Worm (Caenorhabditis elegans): ENCODE measurements around the gene glod-4.

glod-4 gene

DNA sequence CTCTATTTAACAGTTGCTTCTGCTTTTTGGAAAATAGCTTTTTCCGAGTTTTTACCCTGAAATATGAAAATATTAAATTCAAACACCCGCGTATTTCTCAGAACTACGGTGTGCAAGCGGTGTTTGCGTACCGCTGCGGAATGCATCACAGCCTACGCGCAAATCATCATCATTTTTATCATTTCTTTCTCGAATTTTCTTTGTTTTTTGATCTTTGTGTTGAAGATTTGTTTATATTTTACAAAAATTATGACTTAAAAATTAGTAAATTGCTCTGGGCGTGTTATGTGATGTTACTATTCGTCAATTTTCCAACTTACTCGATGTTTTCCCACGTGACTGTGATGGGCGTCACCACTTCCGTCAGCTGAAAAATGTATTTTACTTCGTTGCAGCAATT is 2.5 kb upstream of the glod-4 start (continued):
- no peak for TF ChIP-seq lir-3 (tag; optimal IDR thresholded peaks at IDR 0.05)
- no peak for TF ChIP-seq pqm-1 (tag; optimal IDR thresholded peaks at IDR 0.05)
- no peak for TF ChIP-seq spr-3 (GFP tag; optimal IDR thresholded peaks at IDR 0.05)
- TF ChIP-seq F44E2.7 (GFP tag; IDR thresholded peaks at IDR 0.05) = no peak
- no peak for TF ChIP-seq dve-1 (tag; optimal IDR thresholded peaks at IDR 0.05; ENCODE audit: insufficient read depth)
- TF ChIP-seq nhr-76 (tag; optimal IDR thresholded peaks at IDR 0.05) = no peak
- TF ChIP-seq hmg-1.1 (GFP tag; IDR thresholded peaks at IDR 0.05) = peak; percentile 51; the same call in 1 of the 2 replicates

DNA sequence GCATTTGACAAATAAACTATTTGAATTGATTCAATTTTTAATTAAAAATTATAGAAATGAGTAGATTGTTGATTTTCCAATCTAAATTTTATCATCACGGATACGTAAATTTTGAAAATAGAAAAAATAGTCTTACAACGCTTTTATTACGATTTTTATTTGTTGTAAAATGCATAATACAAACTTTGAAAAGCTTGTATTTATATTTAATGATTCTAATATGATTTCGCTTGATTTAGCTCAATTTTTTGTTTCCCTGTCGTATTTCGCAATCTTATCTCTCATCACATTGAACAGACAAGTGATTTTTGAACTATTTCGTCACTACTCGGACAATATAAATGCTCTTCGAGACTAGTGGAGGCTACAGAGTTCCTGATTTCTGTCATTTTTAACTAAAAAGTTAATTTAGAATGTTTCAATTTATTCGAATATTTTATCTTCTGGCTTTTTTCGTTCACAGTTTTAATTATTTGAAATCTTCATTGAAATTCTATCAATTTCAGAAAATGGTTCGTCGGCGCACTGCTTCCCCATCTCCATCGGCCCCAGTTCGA is 1.8 kb upstream of the glod-4 start, which contains the start of the genes wht-3 and har-1:
TSS of gene wht-3 (minus strand) at position 51 of the 557 bp plus-strand sequence.
TSS of gene har-1 (plus strand) at position 507 of the 557 bp plus-strand sequence.
- TF ChIP-seq lsy-2 (tag; optimal IDR thresholded peaks at IDR 0.05) (peak in 1 of 2 experiments; percentile 57), nhr-10 (tag; optimal IDR thresholded peaks at IDR 0.05) (no peak), lin-38 (GFP tag; IDR thresholded peaks at IDR 0.05) (no peak), nhr-28 (tag; optimal IDR thresholded peaks at IDR 0.05) (peak; percentile 38), cey-2 (tag; optimal IDR thresholded peaks at IDR 0.05; ENCODE audit: borderline replicate concordance, insufficient read depth) (no peak), dve-1 (tag; optimal IDR thresholded peaks at IDR 0.05; ENCODE audit: insufficient read depth) (peak; percentile 27), mep-1 (tag; optimal IDR thresholded peaks at IDR 0.05) (peak; percentile 4), F49E8.2 (tag; optimal IDR thresholded peaks at IDR 0.05; ENCODE audit: borderline replicate concordance) (peak; percentile 27), nhr-11 (tag; optimal IDR thresholded peaks at IDR 0.05) (peak; percentile 52), T20F7.1 (GFP tag; optimal IDR thresholded peaks at IDR 0.05) (peak; percentile 51), ceh-62 (tag; optimal IDR thresholded peaks at IDR 0.05) (no peak), arid-1 (GFP tag; conservative IDR thresholded peaks at IDR 0.05) (no peak)

DNA sequence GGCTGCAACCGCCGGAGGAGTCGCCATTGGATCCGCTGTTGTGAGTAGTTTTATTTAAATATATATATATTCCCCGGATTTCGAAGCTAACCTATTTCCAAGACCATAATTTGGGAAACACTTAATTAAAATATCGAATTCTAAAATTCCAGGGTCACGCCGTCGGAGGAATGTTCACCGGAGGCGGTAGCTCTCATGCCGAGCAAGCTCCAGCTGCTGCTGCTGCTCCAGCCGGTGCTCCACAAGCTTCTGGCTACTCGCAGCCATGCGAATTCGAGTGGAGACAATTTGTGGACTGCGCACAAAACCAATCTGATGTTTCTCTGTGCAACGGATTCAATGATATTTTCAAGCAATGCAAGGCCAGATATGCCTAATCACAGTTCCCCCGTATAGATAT is 1.1 kb upstream of the glod-4 start:
- peak; percentile 70 for TF ChIP-seq set-16 (GFP tag; IDR thresholded peaks at IDR 0.05)
- no peak for TF ChIP-seq Y5F2A.4 (GFP tag; optimal IDR thresholded peaks at IDR 0.05)

DNA sequence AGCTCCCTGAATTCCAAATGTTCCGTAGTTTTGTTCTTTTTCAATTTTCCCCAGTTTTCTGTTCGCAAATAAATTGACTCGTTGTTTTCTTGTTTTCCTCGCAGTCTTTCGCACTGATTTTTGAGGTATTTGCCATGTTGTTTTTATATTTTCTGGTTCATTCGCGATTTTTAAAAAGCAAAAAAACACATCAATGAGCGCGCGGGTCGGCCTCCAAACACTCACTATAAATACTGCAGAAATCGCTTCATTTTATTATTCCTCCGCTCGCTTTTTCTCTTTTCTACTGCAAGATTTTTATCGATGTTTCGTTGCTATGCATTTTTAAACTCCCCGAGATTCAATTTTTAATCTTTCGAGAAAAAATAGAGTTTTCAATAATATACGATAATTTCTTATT is 571 bp upstream of the glod-4 start:
- TF ChIP-seq F44E2.7 (GFP tag; IDR thresholded peaks at IDR 0.05) = no peak
- TF ChIP-seq lin-29 (GFP tag; IDR thresholded peaks at IDR 0.05) = no peak
- TF ChIP-seq unc-62 (GFP tag; optimal IDR thresholded peaks at IDR 0.05 in 1 of 2) = no peak
- no peak for TF ChIP-seq unc-62 (tag; optimal IDR thresholded peaks at IDR 0.05)
- TF ChIP-seq duxl-1 (tag; optimal IDR thresholded peaks at IDR 0.05; ENCODE audit: poor library complexity) = peak; percentile 6
- no peak for TF ChIP-seq ceh-20 (GFP tag; IDR thresholded peaks at IDR 0.05)
- no peak for TF ChIP-seq nhr-41 (GFP tag; IDR thresholded peaks at IDR 0.05)
- TF ChIP-seq hif-1 (tag; optimal IDR thresholded peaks at IDR 0.05) = no peak
- no peak for TF ChIP-seq nhr-102 (tag; optimal IDR thresholded peaks at IDR 0.05)
- no peak for TF ChIP-seq snpc-4 (tag; optimal IDR thresholded peaks at IDR 0.05)
- TF ChIP-seq daf-19 (GFP tag; conservative IDR thresholded peaks at IDR 0.05) = no peak
- TF ChIP-seq zfp-3 (GFP tag; conservative IDR thresholded peaks at IDR 0.05) = 0 out of 2 replicates have a peak, but pooled peaks have one; percentile 16
- TF ChIP-seq nhr-111 (GFP tag; optimal IDR thresholded peaks at IDR 0.05) = no peak
- no peak for TF ChIP-seq nhr-77 (tag; optimal IDR thresholded peaks at IDR 0.05)
- 0 out of 2 replicates have a peak, but pooled peaks have one; percentile 27 for TF ChIP-seq lim-7 (GFP tag; IDR thresholded peaks at IDR 0.05)
- no peak for TF ChIP-seq nhr-11 (tag; optimal IDR thresholded peaks at IDR 0.05)
- TF ChIP-seq T20F7.1 (GFP tag; optimal IDR thresholded peaks at IDR 0.05) = peak; percentile 49
- no peak for TF ChIP-seq gei-8 (GFP tag; optimal IDR thresholded peaks at IDR 0.05)
- no peak for TF ChIP-seq pqm-1 (tag; optimal IDR thresholded peaks at IDR 0.05)
- TF ChIP-seq vab-7 (GFP tag; IDR thresholded peaks at IDR 0.05) = no peak
- no peak for TF ChIP-seq egl-27 (tag; optimal IDR thresholded peaks at IDR 0.05)
- 0 out of 2 replicates have a peak, but pooled peaks have one; percentile 22 for TF ChIP-seq ctbp-1 (GFP tag; IDR thresholded peaks at IDR 0.05)
- TF ChIP-seq ama-1 (optimal IDR thresholded peaks at IDR 0.05) = peak; percentile 65
- no peak for TF ChIP-seq Y75B8A.6 (GFP tag; IDR thresholded peaks at IDR 0.05)
- no peak for TF ChIP-seq ceh-32 (tag; optimal IDR thresholded peaks at IDR 0.05; ENCODE audit: poor library complexity)
- TF ChIP-seq lin-38 (GFP tag; IDR thresholded peaks at IDR 0.05) = peak; percentile 21; the same call in 1 of the 2 replicates
- no peak for TF ChIP-seq tag-97 (GFP tag; IDR thresholded peaks at IDR 0.05)
